Worm (Caenorhabditis elegans): Measurements from ENCODE around the gene F44B9.2.
A peak's percentile ranks its signal among the peaks of the same experiment; 100 is the strongest.

Gene F44B9.2

ce11 chrIII:8043784-8044183, 21.5 kb downstream of the F44B9.2 start (continued):
- peak; percentile 97 for TF ChIP-seq sox-2 (GFP tag; IDR thresholded peaks at IDR 0.05)
- TF ChIP-seq sox-4 (tag; optimal IDR thresholded peaks at IDR 0.05) = peak; percentile 99
- peak; percentile 98 for TF ChIP-seq dve-1 (tag; optimal IDR thresholded peaks at IDR 0.05)
- TF ChIP-seq sdc-2 (tag; optimal IDR thresholded peaks at IDR 0.05) = peak; percentile 96
- peak; percentile 100 for TF ChIP-seq fax-1 (tag; optimal IDR thresholded peaks at IDR 0.05)
- peak; percentile 100 for TF ChIP-seq unc-42 (tag; optimal IDR thresholded peaks at IDR 0.05)
- peak; percentile 99 for TF ChIP-seq hlh-13 (GFP tag; optimal IDR thresholded peaks at IDR 0.05)
- peak; percentile 100 for TF ChIP-seq madf-2 (tag; optimal IDR thresholded peaks at IDR 0.05)
- peak; percentile 100 for TF ChIP-seq ets-4 (tag; optimal IDR thresholded peaks at IDR 0.05)
- TF ChIP-seq ceh-48 (tag; optimal IDR thresholded peaks at IDR 0.05) = peak; percentile 99
- peak; percentile 98 for TF ChIP-seq nfya-1 (tag; optimal IDR thresholded peaks at IDR 0.05)
- peak; percentile 96 for TF ChIP-seq che-1 (tag; optimal IDR thresholded peaks at IDR 0.05)
- TF ChIP-seq gmeb-2 (tag; optimal IDR thresholded peaks at IDR 0.05) = peak; percentile 99
- TF ChIP-seq ceh-6 (GFP tag; optimal IDR thresholded peaks at IDR 0.05) = peak; percentile 98
- peak; percentile 100 for TF ChIP-seq ttx-3 (tag; optimal IDR thresholded peaks at IDR 0.05)
- TF ChIP-seq tbx-7 (tag; optimal IDR thresholded peaks at IDR 0.05) = peak; percentile 100
- peak; percentile 100 for TF ChIP-seq ceh-31 (tag; optimal IDR thresholded peaks at IDR 0.05)
- peak; percentile 96 for TF ChIP-seq nhr-232 (tag; optimal IDR thresholded peaks at IDR 0.05)
- TF ChIP-seq odd-2 (tag; optimal IDR thresholded peaks at IDR 0.05) = no peak
- TF ChIP-seq C38D4.7 (GFP tag; optimal IDR thresholded peaks at IDR 0.05) = peak; percentile 98
- TF ChIP-seq ceh-14 (tag; optimal IDR thresholded peaks at IDR 0.05) = peak; percentile 100
- TF ChIP-seq hlh-30 (tag; optimal IDR thresholded peaks at IDR 0.05; ENCODE audit: insufficient read depth) = peak; percentile 76
- TF ChIP-seq pha-2 (tag; optimal IDR thresholded peaks at IDR 0.05) = peak; percentile 98
- peak; percentile 100 for TF ChIP-seq eyg-1 (tag; optimal IDR thresholded peaks at IDR 0.05)
- peak; percentile 53 for TF ChIP-seq pros-1 (tag; optimal IDR thresholded peaks at IDR 0.05)
- no peak for TF ChIP-seq nhr-11 (tag; optimal IDR thresholded peaks at IDR 0.05)
- TF ChIP-seq ceh-24 (tag; optimal IDR thresholded peaks at IDR 0.05) = peak; percentile 98
- TF ChIP-seq K02D7.2 (tag; optimal IDR thresholded peaks at IDR 0.05) = peak; percentile 99
- TF ChIP-seq zip-5 (tag; optimal IDR thresholded peaks at IDR 0.05) = peak; percentile 100
- peak; percentile 37 for TF ChIP-seq ceh-22 (tag; optimal IDR thresholded peaks at IDR 0.05)
- no peak for TF ChIP-seq pha-4 (tag; optimal IDR thresholded peaks at IDR 0.05)
- peak; percentile 100 for TF ChIP-seq tbx-2 (tag; optimal IDR thresholded peaks at IDR 0.05)
- TF ChIP-seq lin-11 (tag; optimal IDR thresholded peaks at IDR 0.05) = peak; percentile 96
- peak; percentile 42 for TF ChIP-seq fkh-10 (GFP tag; optimal IDR thresholded peaks at IDR 0.05)
- peak; percentile 100 for TF ChIP-seq lim-6 (tag; optimal IDR thresholded peaks at IDR 0.05)
- TF ChIP-seq unc-86 (tag; optimal IDR thresholded peaks at IDR 0.05) = peak; percentile 100

- no peak for TF ChIP-seq unc-55 (GFP tag; optimal IDR thresholded peaks at IDR 0.05)
- no peak for TF ChIP-seq mec-3 (tag; optimal IDR thresholded peaks at IDR 0.05; ENCODE audit: borderline replicate concordance)
Observed at ce11 chrIII:8044187-8044586, 21.9 kb downstream of the F44B9.2 start, which contains the start of gene K12H4.5. K12H4.5 (plus strand) TSS chrIII:8044487.

ce11 chrIII:8044717-8045116, 22.5 kb downstream of the F44B9.2 start, which contains the start of gene spcs-3:
spcs-3 (plus strand) TSS chrIII:8045017.
- TF ChIP-seq ztf-16 (tag; optimal IDR thresholded peaks at IDR 0.05) (no peak), che-1 (tag; optimal IDR thresholded peaks at IDR 0.05) (no peak), gmeb-2 (tag; optimal IDR thresholded peaks at IDR 0.05) (no peak), elt-2 (tag; optimal IDR thresholded peaks at IDR 0.05) (no peak), ceh-45 (GFP tag; IDR thresholded peaks at IDR 0.05) (no peak), ceh-22 (tag; optimal IDR thresholded peaks at IDR 0.05) (no peak), hlh-13 (GFP tag; optimal IDR thresholded peaks at IDR 0.05) (no peak), ceh-6 (GFP tag; optimal IDR thresholded peaks at IDR 0.05) (no peak), ceh-48 (tag; optimal IDR thresholded peaks at IDR 0.05) (no peak), npax-4 (tag; optimal IDR thresholded peaks at IDR 0.05) (no peak), pros-1 (tag; optimal IDR thresholded peaks at IDR 0.05) (no peak), fax-1 (tag; optimal IDR thresholded peaks at IDR 0.05) (no peak), hlh-6 (tag; optimal IDR thresholded peaks at IDR 0.05) (no peak), mec-3 (tag; optimal IDR thresholded peaks at IDR 0.05; ENCODE audit: borderline replicate concordance) (no peak), sdc-2 (tag; optimal IDR thresholded peaks at IDR 0.05) (no peak), elt-4 (tag; optimal IDR thresholded peaks at IDR 0.05) (no peak), ahr-1 (tag; optimal IDR thresholded peaks at IDR 0.05) (no peak), ama-1 (optimal IDR thresholded peaks at IDR 0.05) (no peak)

Measured in whole organism, late embryonic.